Worm (Caenorhabditis elegans) whole organism, L4 larva: Measurements from ENCODE around the gene ZK1010.10.

Experiments used
- egl-27 ChIP-seq: sonication (generic microtip); optimal IDR thresholded peaks from 3 replicates; lab custom pipeline; 2017; ENCODE audit warnings: missing biosample characterization, missing genetic modification reagents, missing genetic modification characterization
- skn-1 ChIP-seq: fragments of 150-350 bp; optimal IDR thresholded peaks from 2 replicates; lab custom pipeline; 2014; ENCODE audit warnings: missing biosample characterization, missing genetic modification characterization
- unc-39 ChIP-seq: sonication (generic microtip); optimal IDR thresholded peaks from 2 replicates; lab custom pipeline; 2017; ENCODE audit warnings: missing biosample characterization, missing genetic modification characterization

- TF ChIP-seq unc-39 (tag; lab: Kevin White, UChicago), result no peak
- no peak for TF ChIP-seq skn-1 (tag; lab: Kevin White, UChicago)
- no peak for TF ChIP-seq egl-27 (tag; lab: Kevin White, UChicago)
These were observed 17.4 kb downstream of the ZK1010.10 start for ce11 chrIII:13019547-13020098.
